Fruit fly (Drosophila melanogaster): ENCODE measurements around the gene CG11694.

The CG11694 gene

DNA sequence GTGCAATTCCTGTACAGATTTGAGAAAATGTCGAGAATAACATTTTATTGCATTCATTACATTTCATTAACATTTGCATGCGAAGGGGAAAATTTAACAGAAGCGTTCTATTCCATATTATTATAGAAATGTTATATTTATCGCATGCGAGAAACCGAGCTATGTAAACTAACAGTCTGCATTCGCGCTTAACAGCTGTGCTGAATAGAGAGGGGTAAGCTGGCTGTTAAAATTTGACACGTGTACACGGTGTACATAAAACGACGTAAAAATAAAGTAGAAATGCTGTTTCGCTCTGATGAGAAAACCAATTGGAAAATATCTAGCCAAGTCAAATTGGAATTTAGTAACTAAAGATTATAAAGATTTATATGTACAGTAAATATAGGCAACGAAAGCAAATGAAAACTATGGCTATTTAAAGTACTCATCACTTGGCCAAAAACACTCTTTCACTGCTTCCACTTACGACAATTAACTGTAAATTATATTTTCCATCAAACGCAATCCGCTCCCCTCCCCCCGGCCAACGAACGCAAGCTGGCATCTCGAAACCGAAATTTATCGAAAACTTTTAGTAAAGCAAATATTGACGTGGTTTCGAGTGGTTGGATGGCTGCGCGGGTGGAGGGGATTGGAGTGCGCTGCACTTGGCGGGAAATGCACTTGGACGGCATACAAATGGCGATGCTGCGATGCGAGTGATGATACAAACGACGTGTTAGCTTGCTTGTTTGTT lies 5.6 kb downstream of the CG11694 start (continued):
- no peak for TF ChIP-seq fru (optimal IDR thresholded peaks at IDR 0.05)
- TF ChIP-seq pros (GFP tag; optimal IDR thresholded peaks at IDR 0.05): no peak
- no peak for TF ChIP-seq HLH54F (GFP tag; optimal IDR thresholded peaks at IDR 0.05)
- TF ChIP-seq Lim3 (GFP tag; IDR thresholded peaks at IDR 0.05): no peak
- peak in 1 of 3 experiments; percentile 59 for TF ChIP-seq Stat92E (GFP tag; optimal IDR thresholded peaks at IDR 0.05)
- TF ChIP-seq sna (GFP tag; IDR thresholded peaks at IDR 0.05; ENCODE audit: partially characterized antibody): no peak
- TF ChIP-seq cg (GFP tag; optimal IDR thresholded peaks at IDR 0.05): no peak
- TF ChIP-seq E2f1 (GFP tag; IDR thresholded peaks at IDR 0.05): no peak
- TF ChIP-seq dmrt11E (tag; optimal IDR thresholded peaks at IDR 0.05): no peak
- no peak for TF ChIP-seq Rx (GFP tag; IDR thresholded peaks at IDR 0.05)
- TF ChIP-seq Oli (tag; optimal IDR thresholded peaks at IDR 0.05): no peak
- no peak for TF ChIP-seq CG11093 (GFP tag; IDR thresholded peaks at IDR 0.05)
- TF ChIP-seq Myb (GFP tag; optimal IDR thresholded peaks at IDR 0.05): no peak
- TF ChIP-seq pfk (GFP tag; optimal IDR thresholded peaks at IDR 0.05): no peak
- TF ChIP-seq pita (GFP tag; optimal IDR thresholded peaks at IDR 0.05): no peak
- no peak for TF ChIP-seq hth (optimal IDR thresholded peaks at IDR 0.05)
- TF ChIP-seq tna (GFP tag; IDR thresholded peaks at IDR 0.05; ENCODE audit: partially characterized antibody): no peak
- TF ChIP-seq sens (GFP tag): peak; percentile 50
- TF ChIP-seq aop (GFP tag; IDR thresholded peaks at IDR 0.05): no peak
- TF ChIP-seq CG4820 (GFP tag; optimal IDR thresholded peaks at IDR 0.05): no peak
- no peak for TF ChIP-seq CG9437 (GFP tag; optimal IDR thresholded peaks at IDR 0.05)
- TF ChIP-seq PHDP (tag; optimal IDR thresholded peaks at IDR 0.05): no peak
- no peak; the same call in 1 of the 2 replicates for TF ChIP-seq CG42726 (GFP tag; IDR thresholded peaks at IDR 0.05; ENCODE audit: partially characterized antibody)
- TF ChIP-seq CG7987 (GFP tag; optimal IDR thresholded peaks at IDR 0.05): no peak
- no peak for TF ChIP-seq luna (GFP tag; optimal IDR thresholded peaks at IDR 0.05)
- no peak for TF ChIP-seq C15 (GFP tag; IDR thresholded peaks at IDR 0.05)
- no peak for TF ChIP-seq CG6689 (GFP tag; IDR thresholded peaks at IDR 0.05)
- TF ChIP-seq CG31365 (tag; optimal IDR thresholded peaks at IDR 0.05): no peak
- TF ChIP-seq Chrac-16 (GFP tag; optimal IDR thresholded peaks at IDR 0.05): no peak
- no peak for TF ChIP-seq gcm (GFP tag; optimal IDR thresholded peaks at IDR 0.05)
- no peak for TF ChIP-seq Blimp-1 (GFP tag; optimal IDR thresholded peaks at IDR 0.05)
- no peak for TF ChIP-seq h (optimal IDR thresholded peaks at IDR 0.05)
- no peak for TF ChIP-seq nerfin-1 (tag; optimal IDR thresholded peaks at IDR 0.05)
- no peak for TF ChIP-seq CG7928 (GFP tag; optimal IDR thresholded peaks at IDR 0.05)
- TF ChIP-seq CG14014 (GFP tag; IDR thresholded peaks at IDR 0.05): no peak
- no peak for TF ChIP-seq CG15011 (GFP tag; optimal IDR thresholded peaks at IDR 0.05)
- no peak for TF ChIP-seq CG9609 (GFP tag; optimal IDR thresholded peaks at IDR 0.05)
- no peak for TF ChIP-seq CG8359 (GFP tag; optimal IDR thresholded peaks at IDR 0.05; ENCODE audit: borderline replicate concordance)
- no peak for TF ChIP-seq CG30431 (GFP tag; optimal IDR thresholded peaks at IDR 0.05)
- TF ChIP-seq CG9797 (GFP tag; optimal IDR thresholded peaks at IDR 0.05): no peak
- TF ChIP-seq B-H1 (GFP tag; IDR thresholded peaks at IDR 0.05): no peak
- TF ChIP-seq HLHmδ (GFP tag; optimal IDR thresholded peaks at IDR 0.05): no peak
- no peak for TF ChIP-seq Ssrp (tag; optimal IDR thresholded peaks at IDR 0.05)
- no peak for TF ChIP-seq CG11456 (GFP tag; IDR thresholded peaks at IDR 0.05)
- TF ChIP-seq Nf-YC (tag; optimal IDR thresholded peaks at IDR 0.05): no peak
- TF ChIP-seq Awh (GFP tag; IDR thresholded peaks at IDR 0.05): 0 out of 2 replicates have a peak, but pooled peaks have one; percentile 13
- TF ChIP-seq Neu2 (GFP tag; optimal IDR thresholded peaks at IDR 0.05; ENCODE audit: borderline replicate concordance): no peak
- no peak for TF ChIP-seq CG18262 (tag; optimal IDR thresholded peaks at IDR 0.05)
- TF ChIP-seq Nf-YB (GFP tag; optimal IDR thresholded peaks at IDR 0.05): no peak
- TF ChIP-seq Elba2 (GFP tag; optimal IDR thresholded peaks at IDR 0.05): no peak
- TF ChIP-seq Dfd (GFP tag; optimal IDR thresholded peaks at IDR 0.05): no peak

All from whole organism, embryonic.